Worm (Caenorhabditis elegans) whole organism, L1 larva: ENCODE measurements around the gene tim-1.

Experiments used
- aly-2 ChIP-seq: fragments of 150-350 bp; optimal IDR thresholded peaks from 2 replicates; lab custom pipeline; 2014; ENCODE audit warnings: missing biosample characterization, missing genetic modification characterization
- ceh-82 ChIP-seq, 3 experiments: fragments of 150-350 bp in 1 of 3; sonication (generic microtip) in 2 of 3; optimal IDR thresholded peaks; 2 replicates each; lab custom pipeline; 2014 to 2017; ENCODE audit warnings: missing biosample characterization in 3 of 3, missing genetic modification characterization in 3 of 3
- fos-1 ChIP-seq: fragments of 150-350 bp; optimal IDR thresholded peaks from 2 replicates; lab custom pipeline; 2014; ENCODE audit warnings: missing biosample characterization, missing genetic modification characterization
- lin-39 ChIP-seq: fragments of 150-350 bp; optimal IDR thresholded peaks from 2 replicates; lab custom pipeline; 2014; ENCODE audit warnings: missing biosample characterization, missing genetic modification reagents, missing genetic modification characterization
- tlp-1 ChIP-seq: fragments of 150-350 bp; optimal IDR thresholded peaks from 2 replicates; lab custom pipeline; 2014; ENCODE audit warnings: missing biosample characterization, missing genetic modification characterization
- unc-86 ChIP-seq: sonication (generic microtip); optimal IDR thresholded peaks from 2 replicates; lab custom pipeline; 2016; ENCODE audit warnings: missing genetic modification characterization, missing compliant biosample characterization

DNA sequence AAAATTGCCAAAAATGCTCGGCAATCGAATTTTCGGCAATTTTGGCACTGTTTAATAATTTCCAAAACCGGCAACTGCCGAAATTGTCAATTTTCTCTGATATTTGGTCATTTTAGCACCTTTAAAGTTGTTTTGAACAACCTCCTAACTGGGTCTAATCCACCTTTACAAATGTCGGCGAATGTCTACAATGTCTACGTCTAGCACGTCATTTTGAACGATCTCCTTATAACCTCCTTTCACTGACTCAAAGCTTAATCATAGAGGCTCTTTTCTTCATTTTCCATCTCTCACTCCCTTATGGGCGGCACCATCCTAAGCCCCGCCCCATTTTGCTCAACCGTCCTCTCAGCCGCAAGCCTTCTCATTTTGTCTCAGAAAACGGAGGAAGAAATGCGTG lies 55.8 kb downstream of the tim-1 start, which contains the start of gene Y75B8A.44:
- no peak for TF ChIP-seq aly-2 (tag; lab: Kevin White, UChicago)
- no peak for TF ChIP-seq ceh-82 (tag; optimal IDR thresholded peaks at IDR 0.05; lab: Kevin White, UChicago)
- no peak for TF ChIP-seq fos-1 (tag; lab: Kevin White, UChicago)
- TF ChIP-seq tlp-1 (tag; lab: Kevin White, UChicago): no peak
- TF ChIP-seq lin-39 (tag; lab: Kevin White, UChicago): no peak
- TF ChIP-seq unc-86: no peak
